Worm (Caenorhabditis elegans) whole organism, L2 larva: ENCODE results near the gene otpl-6.
"Not testable (repeated sequence)": the region's sequence is repeated elsewhere in the genome, so short reads cannot be mapped to it uniquely, and the experiment has no call there.

Experiments
- C34F6.9 ChIP-seq: fragments of 150-350 bp; optimal IDR thresholded peaks from 2 replicates; lab custom pipeline; 2014; ENCODE audit warnings: missing biosample characterization, missing genetic modification characterization
- F13H6.1 ChIP-seq: sonication (generic microtip); optimal IDR thresholded peaks from 2 replicates; lab custom pipeline; 2016; ENCODE audit warnings: missing genetic modification characterization, missing compliant biosample characterization
- R02D3.7 ChIP-seq: fragments of 150-350 bp; optimal IDR thresholded peaks from 2 replicates; lab custom pipeline; 2014; ENCODE audit warnings: missing biosample characterization, missing genetic modification characterization
- Y55F3AM.14 ChIP-seq: fragments of 200-800 bp; sonication (Bioruptor generic); optimal IDR thresholded peaks from 2 replicates; lab custom pipeline; 2018; ENCODE audit warnings: mild to moderate bottlenecking, missing genetic modification characterization, missing compliant biosample characterization
- ZK546.5 ChIP-seq: sonication (generic microtip); optimal IDR thresholded peaks from 2 replicates; lab custom pipeline; 2017; ENCODE audit warnings: missing biosample characterization, missing genetic modification characterization
- aly-2 ChIP-seq: fragments of 150-350 bp; optimal IDR thresholded peaks from 2 replicates; lab custom pipeline; 2014; ENCODE audit warnings: missing biosample characterization, missing genetic modification characterization
- ama-1 ChIP-seq: fragments of 150-350 bp; optimal IDR thresholded peaks from 2 replicates; lab custom pipeline; 2018; ENCODE audit warnings: inconsistent platforms
- ceh-16 ChIP-seq: fragments of 150-350 bp; optimal IDR thresholded peaks from 2 replicates; lab custom pipeline; 2014; ENCODE audit warnings: missing biosample characterization, missing genetic modification characterization
- ceh-82 ChIP-seq: fragments of 150-350 bp; optimal IDR thresholded peaks from 2 replicates; lab custom pipeline; 2014; ENCODE audit warnings: missing biosample characterization, missing genetic modification characterization
- crh-2 ChIP-seq: sonication (generic microtip); optimal IDR thresholded peaks from 2 replicates; lab custom pipeline; 2017; ENCODE audit warnings: missing biosample characterization, missing genetic modification characterization
- dmd-4 ChIP-seq: sonication (generic microtip); optimal IDR thresholded peaks from 2 replicates; lab custom pipeline; 2017; ENCODE audit warnings: missing biosample characterization, missing genetic modification characterization
- egl-27 ChIP-seq: sonication (generic microtip); optimal IDR thresholded peaks from 3 replicates; lab custom pipeline; 2017; ENCODE audit warnings: missing biosample characterization, missing genetic modification reagents, missing genetic modification characterization
- elt-1 ChIP-seq: fragments of 150-350 bp; optimal IDR thresholded peaks from 2 replicates; lab custom pipeline; 2014; ENCODE audit warnings: missing biosample characterization, missing genetic modification characterization
- elt-3 ChIP-seq: sonication (generic microtip); optimal IDR thresholded peaks from 2 replicates; lab custom pipeline; 2017; ENCODE audit warnings: missing biosample characterization, missing genetic modification characterization
- lin-13 ChIP-seq: fragments of 150-350 bp; optimal IDR thresholded peaks from 2 replicates; lab custom pipeline; 2014; ENCODE audit warnings: missing biosample characterization, missing genetic modification reagents, missing genetic modification characterization
- lin-39 ChIP-seq: fragments of 150-350 bp; optimal IDR thresholded peaks from 2 replicates; lab custom pipeline; 2014; ENCODE audit warnings: missing biosample characterization, missing genetic modification reagents, missing genetic modification characterization
- mab-5 ChIP-seq: fragments of 150-350 bp; optimal IDR thresholded peaks from 2 replicates; lab custom pipeline; 2014; ENCODE audit warnings: missing biosample characterization, missing genetic modification characterization
- mdl-1 ChIP-seq, 2 experiments: fragments of 150-350 bp in 1 of 2; sonication (generic microtip) in 1 of 2; optimal IDR thresholded peaks; 2 replicates each; lab custom pipeline; 2017; ENCODE audit warnings: missing biosample characterization in 2 of 2, missing genetic modification characterization in 2 of 2
- nhr-10 ChIP-seq: sonication (generic microtip); optimal IDR thresholded peaks from 2 replicates; lab custom pipeline; 2017; ENCODE audit warnings: missing biosample characterization, missing genetic modification characterization
- nhr-11 ChIP-seq: fragments of 150-350 bp; optimal IDR thresholded peaks from 2 replicates; lab custom pipeline; 2014; ENCODE audit warnings: missing biosample characterization, missing genetic modification characterization
- nhr-12 ChIP-seq: fragments of 150-350 bp; optimal IDR thresholded peaks from 2 replicates; lab custom pipeline; 2014; ENCODE audit warnings: missing biosample characterization, missing genetic modification characterization
- nhr-21 ChIP-seq: fragments of 150-350 bp; optimal IDR thresholded peaks from 2 replicates; lab custom pipeline; 2014; ENCODE audit warnings: missing biosample characterization, missing genetic modification characterization
- peb-1 ChIP-seq: fragments of 150-350 bp; optimal IDR thresholded peaks from 2 replicates; lab custom pipeline; 2014; ENCODE audit warnings: missing biosample characterization, missing genetic modification characterization
- sem-4 ChIP-seq: fragments of 150-350 bp; optimal IDR thresholded peaks from 2 replicates; lab custom pipeline; 2014; ENCODE audit warnings: missing biosample characterization, missing genetic modification reagents, missing genetic modification characterization
- skn-1 ChIP-seq: sonication (generic microtip); optimal IDR thresholded peaks from 2 replicates; lab custom pipeline; 2017; ENCODE audit warnings: missing biosample characterization, missing genetic modification characterization
- sma-9 ChIP-seq, 2 experiments: fragments of 150-350 bp in 1 of 2; sonication (generic microtip) in 1 of 2; optimal IDR thresholded peaks; 2 replicates each; lab custom pipeline; 2014 to 2016; ENCODE audit warnings: missing genetic modification characterization in 2 of 2, mild to moderate bottlenecking in 1 of 2, missing biosample characterization in 1 of 2, missing compliant biosample characterization in 1 of 2, missing genetic modification reagents in 1 of 2, moderate library complexity in 1 of 2
- snpc-4 ChIP-seq: fragments of 150-350 bp; optimal IDR thresholded peaks from 2 replicates; lab custom pipeline; 2014; ENCODE audit warnings: missing biosample characterization, missing genetic modification characterization
- unc-39 ChIP-seq: fragments of 150-350 bp; optimal IDR thresholded peaks from 2 replicates; lab custom pipeline; 2014; ENCODE audit warnings: missing biosample characterization, missing genetic modification characterization
- zag-1 ChIP-seq: fragments of 150-350 bp; optimal IDR thresholded peaks from 2 replicates; lab custom pipeline; 2014; ENCODE audit warnings: missing biosample characterization, missing genetic modification characterization
- ztf-1 ChIP-seq: fragments of 200-800 bp; sonication (Bioruptor generic); conservative IDR thresholded peaks from 2 replicates; pipeline ENCODE4 v1.3.6; 2022; ENCODE audit warnings: missing genetic modification characterization, missing compliant biosample characterization
- ztf-4 ChIP-seq: fragments of 150-350 bp; optimal IDR thresholded peaks from 2 replicates; lab custom pipeline; 2014; ENCODE audit warnings: missing biosample characterization, missing genetic modification characterization

The otpl-6 gene

ce11 chrV:8520846-8521553 is 4.9 kb upstream of the otpl-6 start, which contains the start of the genes F45F2.11 and otpl-7:
Gene F45F2.11 (minus strand): TSS chrV:8520896.
Gene otpl-7 (plus strand): TSS chrV:8521503.
- TF ChIP-seq nhr-10 (tag; lab: Kevin White, UChicago) = no peak
- TF ChIP-seq sma-9 (GFP tag; optimal IDR thresholded peaks at IDR 0.05; lab: Kevin White, UChicago) = no peak
- no peak for TF ChIP-seq sma-9 (tag; optimal IDR thresholded peaks at IDR 0.05; lab: Kevin White, UChicago)
- no peak for TF ChIP-seq peb-1 (tag; lab: Kevin White, UChicago)

- TF ChIP-seq nhr-11 (tag; lab: Kevin White, UChicago) (no peak), elt-1 (tag; lab: Kevin White, UChicago) (no peak), zag-1 (no peak), dmd-4 (tag; lab: Kevin White, UChicago) (no peak), skn-1 (no peak), sem-4 (tag; lab: Kevin White, UChicago) (no peak), ceh-82 (tag; lab: Kevin White, UChicago) (no peak), ztf-1 (GFP tag; lab: Robert Waterston, UW) (no peak), nhr-21 (no peak), crh-2 (tag; lab: Kevin White, UChicago) (no peak), ZK546.5 (tag; lab: Kevin White, UChicago) (no peak), Y55F3AM.14 (no peak), C34F6.9 (no peak), ztf-4 (tag; lab: Kevin White, UChicago) (no peak), nhr-12 (tag; lab: Kevin White, UChicago) (no peak), aly-2 (tag; lab: Kevin White, UChicago) (no peak), lin-39 (tag; lab: Kevin White, UChicago) (no peak), snpc-4 (tag; lab: Kevin White, UChicago) (no peak)
These were observed 3.3 kb downstream of the otpl-6 start, which contains the start of gene otpl-5 for ce11 chrV:8529219-8529618. Gene otpl-5 (plus strand): TSS chrV:8529519.

DNA sequence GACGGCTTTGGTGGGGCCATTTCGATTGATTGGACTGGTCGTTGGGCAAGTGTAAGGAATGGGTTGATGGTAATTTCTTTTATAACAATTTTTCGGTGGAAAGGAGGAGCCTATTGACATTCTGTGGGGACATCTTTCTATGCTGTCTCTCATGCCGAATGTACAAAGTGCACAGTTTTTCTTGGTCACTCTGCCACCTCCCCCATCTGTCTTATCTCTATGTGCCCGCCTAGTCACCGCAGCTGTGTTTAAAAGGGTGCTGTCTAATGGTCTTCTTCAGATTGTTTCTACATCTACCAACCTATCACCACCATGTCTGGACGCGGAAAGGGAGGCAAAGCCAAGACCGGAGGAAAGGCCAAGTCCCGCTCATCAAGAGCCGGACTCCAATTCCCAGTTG is 7.2 kb downstream of the otpl-6 start, which contains the start of the genes his-8 and his-7:
Gene his-8, minus strand, starts transcription at position 20 of the 400 bp plus-strand sequence.
Gene his-7, plus strand, starts transcription at position 313 of the 400 bp plus-strand sequence.
- TF ChIP-seq crh-2 (tag; lab: Kevin White, UChicago); nhr-12 (tag; lab: Kevin White, UChicago); ama-1 (lab: Kevin White, UChicago): not testable (repeated sequence)

- no peak for TF ChIP-seq aly-2 (tag; lab: Kevin White, UChicago)
- TF ChIP-seq unc-39 (tag; lab: Kevin White, UChicago) = no peak
- TF ChIP-seq mab-5 (tag; lab: Kevin White, UChicago) = no peak
- no peak for TF ChIP-seq ZK546.5 (tag; lab: Kevin White, UChicago)
These were observed 8.0 kb downstream of the otpl-6 start for ce11 chrV:8533916-8534315.

DNA sequence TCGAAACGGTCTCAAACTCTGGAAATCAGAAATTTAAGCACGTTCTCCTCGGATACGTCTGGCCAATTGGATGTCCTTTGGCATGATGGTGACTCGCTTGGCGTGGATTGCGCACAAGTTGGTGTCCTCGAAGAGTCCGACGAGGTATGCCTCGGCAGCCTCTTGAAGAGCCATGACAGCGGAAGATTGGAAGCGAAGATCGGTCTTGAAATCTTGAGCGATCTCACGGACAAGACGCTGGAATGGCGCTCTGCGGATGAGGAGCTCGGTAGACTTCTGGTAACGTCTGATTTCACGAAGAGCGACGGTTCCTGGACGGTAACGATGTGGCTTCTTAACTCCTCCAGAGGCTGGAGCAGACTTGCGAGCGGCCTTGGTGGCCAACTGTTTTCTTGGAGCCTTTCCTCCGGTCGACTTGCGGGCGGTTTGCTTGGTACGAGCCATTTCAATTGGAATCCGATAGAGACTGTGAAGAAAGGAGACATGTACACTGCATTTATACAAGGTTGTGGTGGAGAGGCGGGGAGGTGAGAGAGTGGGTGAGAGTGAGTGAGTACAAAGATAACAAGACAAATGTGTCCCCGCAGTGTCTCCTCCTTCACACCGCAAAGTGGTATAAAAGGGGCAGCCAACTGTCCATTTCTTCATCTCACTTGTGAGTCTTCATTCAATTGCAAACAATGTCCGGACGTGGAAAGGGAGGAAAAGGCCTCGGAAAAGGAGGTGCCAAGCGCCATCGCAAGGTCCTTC is 8.8 kb downstream of the otpl-6 start, which contains the start of the genes his-6 and his-5:
Gene his-6, minus strand, starts transcription at position 444 of the 750 bp plus-strand sequence.
Gene his-5, plus strand, starts transcription at position 681 of the 750 bp plus-strand sequence.
- TF ChIP-seq sma-9 (GFP tag; optimal IDR thresholded peaks at IDR 0.05; lab: Kevin White, UChicago) = peak; percentile 26
- not testable (repeated sequence) for TF ChIP-seq sma-9 (tag; optimal IDR thresholded peaks at IDR 0.05; lab: Kevin White, UChicago)
- peak; percentile 4 for TF ChIP-seq F13H6.1 (tag; lab: Kevin White, UChicago)
- TF ChIP-seq ceh-16 (tag; lab: Kevin White, UChicago) = peak; percentile 40

ce11 chrV:8536213-8536612 is 10.3 kb downstream of the otpl-6 start, which contains the start of gene his-39:
Gene his-39 (plus strand): TSS chrV:8536513.
- no peak for TF ChIP-seq peb-1 (tag; lab: Kevin White, UChicago)
- TF ChIP-seq snpc-4 (tag; lab: Kevin White, UChicago) = no peak
- TF ChIP-seq, all 48 proteins: peak for 0

DNA sequence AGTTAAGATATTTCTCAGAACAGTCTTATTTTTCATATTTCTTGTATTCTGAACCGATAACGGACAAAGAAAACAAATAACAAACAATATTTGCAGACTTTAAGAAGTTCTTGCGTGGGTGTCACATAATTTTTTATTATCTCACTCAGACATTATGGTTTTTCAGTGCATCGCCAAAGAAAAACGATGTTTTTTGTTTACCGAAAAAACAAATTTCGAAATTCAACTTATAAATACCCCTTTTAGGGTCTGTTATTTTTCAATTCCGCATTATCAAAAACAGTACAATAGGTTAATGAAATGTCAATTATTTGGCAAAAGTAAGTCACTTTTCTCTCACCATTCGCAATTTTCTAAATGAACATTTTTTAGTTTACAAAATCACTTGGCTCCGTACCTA is 11.2 kb downstream of the otpl-6 start, which contains the start of gene otpl-4:
Gene otpl-4, plus strand, starts transcription at position 301 of the 400 bp plus-strand sequence.
- no peak for TF ChIP-seq elt-1 (tag; lab: Kevin White, UChicago)
- no peak for TF ChIP-seq dmd-4 (tag; lab: Kevin White, UChicago)
- no peak for TF ChIP-seq lin-13 (GFP tag; lab: Kevin White, UChicago)
- TF ChIP-seq F13H6.1 (tag; lab: Kevin White, UChicago) = no peak
- no peak for TF ChIP-seq zag-1
- TF ChIP-seq nhr-21 = no peak
- no peak for TF ChIP-seq ztf-1 (GFP tag; lab: Robert Waterston, UW)
- TF ChIP-seq nhr-12 (tag; lab: Kevin White, UChicago) = no peak
- no peak for TF ChIP-seq elt-3 (tag; lab: Kevin White, UChicago)
- no peak for TF ChIP-seq aly-2 (tag; lab: Kevin White, UChicago)
- TF ChIP-seq egl-27 (tag; lab: Kevin White, UChicago) = no peak
- TF ChIP-seq Y55F3AM.14 = no peak
- no peak for TF ChIP-seq R02D3.7 (tag; lab: Kevin White, UChicago)
- TF ChIP-seq mdl-1 (tag; optimal IDR thresholded peaks at IDR 0.05; lab: Kevin White, UChicago) = no peak
- TF ChIP-seq ceh-82 (tag; lab: Kevin White, UChicago) = no peak
- TF ChIP-seq peb-1 (tag; lab: Kevin White, UChicago) = no peak
- TF ChIP-seq lin-39 (tag; lab: Kevin White, UChicago) = no peak
